Fruit fly (Drosophila melanogaster) whole organism, embryonic: Measurements from ENCODE around the gene Vta1.

Experiments used
- Aef1 ChIP-seq: fragments of 200-800 bp; sonication (Bioruptor generic); IDR thresholded peaks from 3 replicates; pipeline ENCODE4 v1.3.6; 2022; ENCODE audit warnings: missing biosample characterization, missing genetic modification characterization
- CG11504 ChIP-seq: fragments of 200-800 bp; sonication (Bioruptor generic); optimal IDR thresholded peaks from 3 replicates; lab custom pipeline; 2019; ENCODE audit warnings: missing biosample characterization, mild to moderate bottlenecking, missing genetic modification characterization, moderate library complexity
- CG12155 ChIP-seq: fragments of 200-800 bp; sonication (Bioruptor generic); optimal IDR thresholded peaks from 3 replicates; lab custom pipeline; 2016; ENCODE audit warnings: missing biosample characterization, missing genetic modification characterization
- CG12299 ChIP-seq: fragments of 200-800 bp; sonication (Bioruptor generic); optimal IDR thresholded peaks from 2 replicates; lab custom pipeline; 2018; ENCODE audit warnings: missing biosample characterization, mild to moderate bottlenecking, missing genetic modification characterization
- CG16815 ChIP-seq: fragments of 200-800 bp; sonication (Bioruptor generic); optimal IDR thresholded peaks from 3 replicates; lab custom pipeline; 2017; ENCODE audit warnings: missing biosample characterization, mild to moderate bottlenecking, missing genetic modification characterization
- CG17361 ChIP-seq: fragments of 200-800 bp; sonication (Bioruptor generic); IDR thresholded peaks from 3 replicates; pipeline ENCODE4 v1.3.6; 2022; ENCODE audit warnings: missing biosample characterization, missing genetic modification characterization
- CG17829 ChIP-seq: fragments of 200-800 bp; optimal IDR thresholded peaks from 2 replicates; lab custom pipeline; 2019; ENCODE audit warnings: missing biosample characterization, mild to moderate bottlenecking, missing genetic modification characterization, moderate library complexity
- CG1792 ChIP-seq: fragments of 200-800 bp; sonication (Bioruptor generic); optimal IDR thresholded peaks from 2 replicates; lab custom pipeline; 2016; ENCODE audit warnings: missing biosample characterization, missing genetic modification characterization
- CG18011 ChIP-seq: fragments of 200-800 bp; sonication (Bioruptor generic); optimal IDR thresholded peaks from 2 replicates; lab custom pipeline; 2017; ENCODE audit warnings: missing biosample characterization, missing genetic modification characterization, mild to moderate bottlenecking, moderate library complexity, missing genotype
- CG18262 ChIP-seq: fragments of 200-800 bp; optimal IDR thresholded peaks from 3 replicates; lab custom pipeline; 2019; ENCODE audit warnings: missing biosample characterization, mild to moderate bottlenecking, missing genetic modification characterization, moderate library complexity
- CG34422 ChIP-seq: fragments of 200-800 bp; sonication (Bioruptor generic); IDR thresholded peaks from 3 replicates; pipeline ENCODE4 v1.3.6; 2022; ENCODE audit warnings: missing biosample characterization, missing genetic modification characterization
- CG5180 ChIP-seq: fragments of 200-800 bp; sonication (Bioruptor generic); optimal IDR thresholded peaks from 3 replicates; lab custom pipeline; 2017; ENCODE audit warnings: missing biosample characterization, missing genetic modification characterization, mild to moderate bottlenecking, moderate library complexity, missing genetic modification reagents
- CG7372 ChIP-seq: fragments of 200-800 bp; sonication (Bioruptor generic); IDR thresholded peaks from 2 replicates; pipeline ENCODE4 v1.3.6; 2022; ENCODE audit warnings: missing biosample characterization, missing genetic modification characterization
- CG7556 ChIP-seq: fragments of 200-800 bp; sonication (Bioruptor generic); optimal IDR thresholded peaks from 2 replicates; lab custom pipeline; 2017; ENCODE audit warnings: missing biosample characterization, mild to moderate bottlenecking, missing genetic modification characterization
- CG8290 ChIP-seq, 3 experiments: fragments of 200-800 bp; sonication (Bioruptor generic); optimal IDR thresholded peaks; 2 replicates each; lab custom pipeline; 2016 to 2019; ENCODE audit warnings: missing biosample characterization in 3 of 3, missing genetic modification characterization in 3 of 3, mild to moderate bottlenecking in 2 of 3, moderate library complexity in 1 of 3
- CG9215 ChIP-seq: fragments of 200-800 bp; sonication (Bioruptor generic); IDR thresholded peaks from 2 replicates; pipeline ENCODE4 v1.3.6; 2022; ENCODE audit warnings: missing biosample characterization, missing genetic modification characterization
- CG9437 ChIP-seq: fragments of 200-800 bp; sonication (Bioruptor generic); optimal IDR thresholded peaks from 2 replicates; lab custom pipeline; 2018; ENCODE audit warnings: missing biosample characterization, mild to moderate bottlenecking, missing genetic modification characterization
- CG9876 ChIP-seq: fragments of 200-800 bp; sonication (Bioruptor generic); optimal IDR thresholded peaks from 2 replicates; lab custom pipeline; 2016; ENCODE audit warnings: missing biosample characterization, missing genetic modification characterization
- CG9932 ChIP-seq: fragments of 200-800 bp; sonication (Bioruptor generic); IDR thresholded peaks from 2 replicates; pipeline ENCODE4 v1.3.6; 2022; ENCODE audit warnings: missing biosample characterization, missing genetic modification characterization
- Camta ChIP-seq: fragments of 200-800 bp; sonication (Bioruptor generic); optimal IDR thresholded peaks from 2 replicates; lab custom pipeline; 2016; ENCODE audit warnings: missing biosample characterization, missing genetic modification characterization
- CkIIα-i1 ChIP-seq: fragments of 200-800 bp; sonication (Bioruptor generic); IDR thresholded peaks from 2 replicates; pipeline ENCODE4 v1.3.6; 2022; ENCODE audit warnings: missing biosample characterization, missing genetic modification characterization
- Dbx ChIP-seq: fragments of 200-800 bp; sonication (Bioruptor generic); IDR thresholded peaks from 3 replicates; pipeline ENCODE4 v1.3.6; 2022; ENCODE audit warnings: missing biosample characterization, missing genetic modification characterization
- Dip2 ChIP-seq: fragments of 200-800 bp; sonication (Bioruptor generic); IDR thresholded peaks from 2 replicates; pipeline ENCODE4 v1.3.6; 2022; ENCODE audit warnings: missing biosample characterization, missing genetic modification characterization
- Dll ChIP-seq: fragments of 200-800 bp; sonication (Bioruptor generic); IDR thresholded peaks from 4 replicates; pipeline ENCODE4 v1.3.6; 2022; ENCODE audit warnings: missing biosample characterization, missing genetic modification characterization; ENCODE audit not compliant: partially characterized antibody
- E2f1 ChIP-seq: fragments of 200-800 bp; sonication (Bioruptor generic); IDR thresholded peaks from 2 replicates; pipeline ENCODE4 v1.3.6; 2022; ENCODE audit warnings: missing biosample characterization, missing genetic modification characterization
- Gsc ChIP-seq: fragments of 200-800 bp; sonication (Bioruptor generic); IDR thresholded peaks from 2 replicates; pipeline ENCODE4 v1.3.6; 2022; ENCODE audit warnings: missing biosample characterization, missing genetic modification characterization
- Gug ChIP-seq: fragments of 200-800 bp; sonication (Bioruptor generic); IDR thresholded peaks from 4 replicates; pipeline ENCODE4 v1.3.6; 2022; ENCODE audit warnings: missing biosample characterization, missing genetic modification characterization
- H2.0 ChIP-seq: fragments of 200-800 bp; sonication (Bioruptor generic); IDR thresholded peaks from 2 replicates; pipeline ENCODE4 v1.3.6; 2022; ENCODE audit warnings: missing biosample characterization, missing genetic modification characterization
- HLHmδ ChIP-seq: fragments of 200-800 bp; sonication (Bioruptor generic); optimal IDR thresholded peaks from 2 replicates; lab custom pipeline; 2018; ENCODE audit warnings: missing biosample characterization, mild to moderate bottlenecking, missing genetic modification characterization, moderate library complexity
- Med ChIP-seq: fragments of 200-800 bp; sonication (Bioruptor generic); peaks from one replicate; lab custom pipeline; 2016; ENCODE audit warnings: missing biosample characterization, missing genetic modification characterization, mild to moderate bottlenecking, inconsistent platforms, moderate library complexity
- PHDP ChIP-seq: fragments of 200-800 bp; sonication (Bioruptor generic); optimal IDR thresholded peaks from 3 replicates; lab custom pipeline; 2018; ENCODE audit warnings: missing biosample characterization, mild to moderate bottlenecking, missing genetic modification characterization, moderate library complexity
- Ravus ChIP-seq: fragments of 200-800 bp; sonication (Bioruptor generic); IDR thresholded peaks from 2 replicates; pipeline ENCODE4 v1.3.6; 2022; ENCODE audit warnings: missing biosample characterization, missing genetic modification characterization
- Taf1 ChIP-seq: fragments of 200-800 bp; sonication (Bioruptor generic); IDR thresholded peaks from 2 replicates; pipeline ENCODE4 v1.3.6; 2022; ENCODE audit warnings: missing biosample characterization, missing genetic modification characterization
- cwo ChIP-seq: fragments of 200-800 bp; sonication (Bioruptor generic); optimal IDR thresholded peaks from 3 replicates; lab custom pipeline; 2017; ENCODE audit warnings: missing biosample characterization, missing genetic modification characterization, mild to moderate bottlenecking, moderate library complexity, missing genetic modification reagents
- en ChIP-seq: fragments of 200-800 bp; sonication (Bioruptor generic); optimal IDR thresholded peaks from 2 replicates; lab custom pipeline; 2016; ENCODE audit warnings: missing biosample characterization, missing genetic modification characterization
- eve ChIP-seq, 2 experiments: fragments of >200 bp; optimal IDR thresholded peaks; 2 replicates each; lab custom pipeline; 2017; ENCODE audit warnings: missing biosample characterization in 2 of 2, missing genetic modification characterization in 2 of 2
- gfzf ChIP-seq: fragments of 200-800 bp; sonication (Bioruptor generic); optimal IDR thresholded peaks from 2 replicates; lab custom pipeline; 2016; ENCODE audit warnings: missing biosample characterization, mild to moderate bottlenecking, missing genetic modification characterization, moderate library complexity
- hkb ChIP-seq, 2 experiments: fragments of 200-800 bp in 1 of 2; fragments of >200 bp in 1 of 2; sonication (Bioruptor generic) in 1 of 2; IDR thresholded peaks in 1 of 2; optimal IDR thresholded peaks in 1 of 2; 2 replicates each; pipeline versions ENCODE4 v1.3.6 to Lab custom; 2017 to 2022; ENCODE audit warnings: missing biosample characterization in 1 of 2, missing genetic modification characterization in 1 of 2
- kah ChIP-seq: fragments of 200-800 bp; sonication (Bioruptor generic); optimal IDR thresholded peaks from 2 replicates; lab custom pipeline; 2018; ENCODE audit warnings: missing biosample characterization, mild to moderate bottlenecking, missing genetic modification characterization
- lov ChIP-seq, 2 experiments: fragments of 200-800 bp in 1 of 2; fragments of >200 bp in 1 of 2; sonication (Bioruptor generic) in 1 of 2; IDR thresholded peaks in 1 of 2; optimal IDR thresholded peaks in 1 of 2; 2 replicates in 1 of 2; 3 replicates in 1 of 2; pipeline versions ENCODE4 v1.3.6 to Lab custom; 2017 to 2022; ENCODE audit warnings: missing biosample characterization in 1 of 2, missing genetic modification characterization in 1 of 2
- pho ChIP-seq: fragments of 200-800 bp; sonication (Bioruptor generic); optimal IDR thresholded peaks from 2 replicates; lab custom pipeline; 2016; ENCODE audit warnings: missing biosample characterization, missing genetic modification characterization
- phol ChIP-seq: fragments of 200-800 bp; sonication (Bioruptor generic); optimal IDR thresholded peaks from 3 replicates; lab custom pipeline; 2018; ENCODE audit warnings: missing biosample characterization, mild to moderate bottlenecking, missing genetic modification characterization, moderate library complexity
- shn ChIP-seq: fragments of 200-800 bp; sonication (Bioruptor generic); optimal IDR thresholded peaks from 3 replicates; lab custom pipeline; 2016; ENCODE audit warnings: missing biosample characterization, missing genetic modification characterization
- sob ChIP-seq: fragments of 200-800 bp; sonication (Bioruptor generic); IDR thresholded peaks from 2 replicates; pipeline ENCODE4 v1.3.6; 2022; ENCODE audit warnings: missing biosample characterization, missing genetic modification characterization
- tgo ChIP-seq: fragments of 200-800 bp; sonication (Bioruptor generic); IDR thresholded peaks from 3 replicates; pipeline ENCODE4 v1.3.6; 2022; ENCODE audit warnings: missing biosample characterization, missing genetic modification characterization
- ttk ChIP-seq: fragments of 200-800 bp; sonication (Bioruptor generic); IDR thresholded peaks from 2 replicates; pipeline ENCODE4 v2.1.2; 2022; ENCODE audit warnings: missing biosample characterization, missing genetic modification characterization
- unpg ChIP-seq: fragments of 200-800 bp; sonication (Bioruptor generic); optimal IDR thresholded peaks from 3 replicates; lab custom pipeline; 2018; ENCODE audit warnings: missing biosample characterization, mild to moderate bottlenecking, missing genetic modification characterization, moderate library complexity
- zfh1 ChIP-seq: fragments of 200-800 bp; sonication (Bioruptor generic); IDR thresholded peaks from 3 replicates; pipeline ENCODE4 v1.3.6; 2022; ENCODE audit warnings: missing biosample characterization, missing genetic modification characterization
- zfh2 ChIP-seq: fragments of 200-800 bp; sonication (Bioruptor generic); optimal IDR thresholded peaks from 2 replicates; lab custom pipeline; 2016; ENCODE audit warnings: missing biosample characterization, missing genetic modification characterization

The Vta1 gene

DNA sequence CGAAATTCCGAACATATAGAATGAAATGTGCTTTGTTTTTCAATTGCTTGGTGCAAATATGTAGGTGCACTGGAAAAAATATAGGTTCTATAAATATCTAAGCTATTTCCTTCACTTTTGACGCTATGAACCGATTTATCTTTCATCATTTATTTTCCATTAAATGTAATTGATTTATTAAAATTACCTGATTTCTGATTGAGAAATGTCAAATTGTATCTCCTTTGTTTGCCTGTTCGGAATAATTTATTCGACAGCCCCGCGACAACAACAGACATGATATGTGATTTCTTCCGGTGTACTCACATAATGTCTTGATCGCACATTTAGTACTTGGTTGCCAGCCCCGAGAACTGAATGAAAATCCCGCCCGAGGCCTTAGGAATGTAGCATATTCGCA is 43.1 kb downstream of the Vta1 start (continued):
- TF ChIP-seq CG7372 (GFP tag; lab: Robert Waterston, UW): peak; percentile 48; the same call in 1 of the 2 replicates
- TF ChIP-seq zfh2 (GFP tag; lab: Kevin White, UChicago): peak; percentile 16
- no peak for TF ChIP-seq zfh1 (GFP tag; lab: Robert Waterston, UW)
- TF ChIP-seq Dbx: peak; percentile 79
- TF ChIP-seq Dll (GFP tag; lab: Robert Waterston, UW): no peak
- no peak for TF ChIP-seq Dip2
- peak; percentile 46 for TF ChIP-seq pho
- no peak for TF ChIP-seq CG18011
- TF ChIP-seq CG9932 (GFP tag; lab: Robert Waterston, UW): peak; percentile 68
- TF ChIP-seq CG17361 (GFP tag; lab: Robert Waterston, UW): peak; percentile 49; the same call in 1 of the 3 replicates
- no peak for TF ChIP-seq kah (GFP tag; lab: Kevin White, UChicago)
- TF ChIP-seq CG5180 (GFP tag; lab: Kevin White, UChicago): no peak
- TF ChIP-seq unpg (GFP tag; lab: Kevin White, UChicago): peak; percentile 15
- peak; percentile 41; the same call in 1 of the 3 replicates for TF ChIP-seq tgo (GFP tag; lab: Robert Waterston, UW)
- TF ChIP-seq phol (tag; lab: Kevin White, UChicago): peak; percentile 34
- TF ChIP-seq gfzf (GFP tag; lab: Kevin White, UChicago): no peak
- peak; percentile 31; the same call in 1 of the 3 replicates for TF ChIP-seq Aef1
- peak; percentile 1 for TF ChIP-seq shn (GFP tag; lab: Kevin White, UChicago)
- TF ChIP-seq CG12155: peak; percentile 40
- peak; percentile 24 for TF ChIP-seq CG7556 (GFP tag; lab: Kevin White, UChicago)
- TF ChIP-seq en: no peak
- no peak; the same call in 1 of the 2 replicates for TF ChIP-seq E2f1 (GFP tag; lab: Robert Waterston, UW)
- TF ChIP-seq Ravus (GFP tag; lab: Robert Waterston, UW): peak; percentile 18; the same call in 1 of the 2 replicates
- 0 out of 2 replicates have a peak, but pooled peaks have one; percentile 10 for TF ChIP-seq Taf1 (GFP tag; lab: Robert Waterston, UW)
- TF ChIP-seq ttk (GFP tag; lab: Robert Waterston, UW): no peak
- TF ChIP-seq HLHmδ (GFP tag; lab: Kevin White, UChicago): no peak
- no peak for TF ChIP-seq Gsc (GFP tag; lab: Robert Waterston, UW)
- no peak for TF ChIP-seq lov (optimal IDR thresholded peaks at IDR 0.05; lab: Kevin White, UChicago)
- TF ChIP-seq lov (GFP tag; IDR thresholded peaks at IDR 0.05; lab: Robert Waterston, UW): no peak
- TF ChIP-seq CG11504 (tag; lab: Kevin White, UChicago): peak; percentile 55
- no peak for TF ChIP-seq CG12299
- no peak for TF ChIP-seq CG8290 (GFP tag; optimal IDR thresholded peaks at IDR 0.05; lab: Kevin White, UChicago)
- peak in 1 of 2 experiments; percentile 25 for TF ChIP-seq CG8290 (tag; optimal IDR thresholded peaks at IDR 0.05; lab: Kevin White, UChicago)
- TF ChIP-seq CG9876 (GFP tag; lab: Kevin White, UChicago): no peak
- peak; percentile 37; the same call in 1 of the 2 replicates for TF ChIP-seq H2.0 (GFP tag; lab: Robert Waterston, UW)
- TF ChIP-seq CG16815 (GFP tag; lab: Kevin White, UChicago): peak; percentile 14
- TF ChIP-seq Gug (GFP tag; lab: Robert Waterston, UW): peak; percentile 57; the same call in 2 of the 4 replicates
- TF ChIP-seq Med: peak; percentile 88
- no peak for TF ChIP-seq CG1792 (GFP tag; lab: Kevin White, UChicago)
- TF ChIP-seq PHDP: peak; percentile 48
- peak; percentile 4 for TF ChIP-seq CG9437
- no peak for TF ChIP-seq CkIIα-i1
- no peak for TF ChIP-seq CG18262
- peak; percentile 59; the same call in 1 of the 2 replicates for TF ChIP-seq CG9215
- TF ChIP-seq sob (GFP tag; lab: Robert Waterston, UW): 0 out of 2 replicates have a peak, but pooled peaks have one; percentile 43
- TF ChIP-seq eve (GFP tag; optimal IDR thresholded peaks at IDR 0.05; lab: Kevin White, UChicago): no peak
- no peak for TF ChIP-seq CG17829 (tag; lab: Kevin White, UChicago)
- 0 out of 3 replicates have a peak, but pooled peaks have one; percentile 31 for TF ChIP-seq CG34422 (GFP tag; lab: Robert Waterston, UW)
- no peak for TF ChIP-seq Camta (GFP tag; lab: Kevin White, UChicago)
- TF ChIP-seq cwo (GFP tag; lab: Kevin White, UChicago): peak; percentile 32
- TF ChIP-seq hkb (optimal IDR thresholded peaks at IDR 0.05; lab: Kevin White, UChicago): no peak
- peak; percentile 34; the same call in 1 of the 2 replicates for TF ChIP-seq hkb (GFP tag; IDR thresholded peaks at IDR 0.05; lab: Robert Waterston, UW)
